Worm (Caenorhabditis elegans) whole organism, midembryonic: ENCODE results near the gene pccb-1.

ENCODE experiments used
- flt-1 ChIP-seq: fragments of 200-800 bp; sonication (Bioruptor generic); IDR thresholded peaks from 2 replicates; pipeline ENCODE4 v1.3.6; 2022; ENCODE audit warnings: missing genetic modification characterization, missing compliant biosample characterization
- ztf-23 ChIP-seq: fragments of 200-800 bp; sonication (Bioruptor generic); IDR thresholded peaks from 2 replicates; pipeline ENCODE4 v1.3.6; 2022; ENCODE audit warnings: missing genetic modification reagents, missing genetic modification characterization, missing compliant biosample characterization

DNA sequence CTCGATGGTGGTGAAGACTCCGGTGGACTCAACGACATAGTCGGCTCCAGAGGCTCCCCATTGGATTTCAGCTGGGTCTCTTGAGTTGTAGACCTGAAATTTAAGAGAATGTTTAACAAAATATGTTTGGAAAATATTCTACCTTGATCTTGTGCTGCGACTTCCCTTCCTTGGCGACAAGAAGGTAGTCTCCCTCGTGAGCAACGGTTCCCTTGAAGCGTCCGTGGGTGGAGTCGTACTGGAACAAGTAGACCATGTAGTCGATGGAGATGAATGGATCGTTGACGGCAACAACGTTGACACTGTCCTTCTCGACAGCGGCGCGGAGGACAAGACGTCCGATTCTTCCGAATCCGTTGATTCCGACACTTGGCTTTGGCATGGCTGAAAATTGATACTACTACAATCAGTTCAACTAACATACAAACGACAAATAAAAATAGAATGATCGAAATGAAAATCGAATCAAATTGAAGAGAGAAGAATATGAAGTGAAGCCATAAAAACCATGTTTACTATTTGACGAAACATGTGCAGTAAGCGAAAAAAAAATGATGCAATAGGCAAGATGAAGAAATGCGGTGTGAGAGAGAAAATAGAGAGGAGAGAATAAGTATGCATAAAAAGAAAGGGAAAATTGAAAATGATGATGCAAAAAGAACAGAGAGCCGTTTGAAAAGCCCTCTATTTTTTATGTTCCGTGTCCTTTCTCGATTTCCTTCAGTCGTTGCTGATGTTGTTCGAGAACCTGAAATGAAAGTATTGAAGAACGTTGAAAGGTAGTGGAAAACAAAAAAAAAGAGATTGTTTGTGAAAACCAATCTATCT is 25.2 kb downstream of the pccb-1 start, which contains the start of gene gpd-2:
- no peak for TF ChIP-seq ztf-23
- TF ChIP-seq flt-1 = no peak
